Worm (Caenorhabditis elegans) whole organism, L4 larva: ENCODE data around the gene tbc-14.

Experiments
- D1046.2 ChIP-seq: fragments of 200-800 bp; sonication (Bioruptor generic); IDR thresholded peaks from 2 replicates; pipeline ENCODE4 v1.3.6; 2022; ENCODE audit warnings: missing genetic modification characterization, missing compliant biosample characterization
- F26F4.8 ChIP-seq: fragments of 200-800 bp; sonication (Bioruptor generic); conservative IDR thresholded peaks from 2 replicates; pipeline ENCODE4 v1.3.6; 2022; ENCODE audit warnings: missing genetic modification characterization, missing compliant biosample characterization
- F37D6.2 ChIP-seq: sonication (generic microtip); optimal IDR thresholded peaks from 2 replicates; lab custom pipeline; 2016; ENCODE audit warnings: mild to moderate bottlenecking, missing genetic modification characterization, missing compliant biosample characterization
- F49E8.2 ChIP-seq: sonication (generic microtip); optimal IDR thresholded peaks from 2 replicates; lab custom pipeline; 2016; ENCODE audit warnings: missing compliant biosample characterization, mild to moderate bottlenecking, missing genetic modification characterization, borderline replicate concordance
- T26A8.4 ChIP-seq: fragments of 200-800 bp; sonication (Bioruptor generic); IDR thresholded peaks from 2 replicates; pipeline ENCODE4 v1.3.6; 2022; ENCODE audit warnings: missing genetic modification characterization, missing compliant biosample characterization
- Y48G9A.11 ChIP-seq: fragments of 200-800 bp; sonication (Bioruptor generic); IDR thresholded peaks from 2 replicates; pipeline ENCODE4 v1.3.6; 2022; ENCODE audit warnings: missing genetic modification reagents, missing genetic modification characterization, missing compliant biosample characterization
- Y5F2A.4 ChIP-seq: fragments of 200-800 bp; sonication (Bioruptor generic); optimal IDR thresholded peaks from 2 replicates; lab custom pipeline; 2018; ENCODE audit warnings: mild to moderate bottlenecking, missing genetic modification characterization, missing compliant biosample characterization
- Y75B8A.6 ChIP-seq: fragments of 200-800 bp; sonication (Bioruptor generic); IDR thresholded peaks from 2 replicates; pipeline ENCODE4 v1.3.6; 2022; ENCODE audit warnings: missing genetic modification reagents, missing genetic modification characterization, missing compliant biosample characterization
- ZK337.2 ChIP-seq: fragments of 200-800 bp; sonication (Bioruptor generic); IDR thresholded peaks from 2 replicates; pipeline ENCODE4 v1.3.6; 2022; ENCODE audit warnings: missing genetic modification reagents, missing genetic modification characterization, missing compliant biosample characterization
- arid-1 ChIP-seq: fragments of 200-800 bp; sonication (Bioruptor generic); conservative IDR thresholded peaks from 2 replicates; pipeline ENCODE4 v1.3.6; 2022; ENCODE audit warnings: missing genetic modification reagents, missing genetic modification characterization, missing compliant biosample characterization
- attf-4 ChIP-seq: sonication (generic microtip); optimal IDR thresholded peaks from 3 replicates; lab custom pipeline; 2017; ENCODE audit warnings: missing biosample characterization, missing genetic modification characterization
- ceh-32 ChIP-seq: sonication (generic microtip); optimal IDR thresholded peaks from 2 replicates; lab custom pipeline; 2016; ENCODE audit warnings: mild to moderate bottlenecking, missing genetic modification characterization, missing compliant biosample characterization; ENCODE audit not compliant: poor library complexity
- ceh-62 ChIP-seq: sonication (generic microtip); optimal IDR thresholded peaks from 2 replicates; lab custom pipeline; 2017; ENCODE audit warnings: missing biosample characterization, missing genetic modification characterization
- ces-1 ChIP-seq: fragments of 150-350 bp; sonication (generic microtip); optimal IDR thresholded peaks from 4 replicates; lab custom pipeline; 2014; ENCODE audit warnings: missing biosample characterization, missing genetic modification reagents, missing genetic modification characterization
- ctbp-1 ChIP-seq: fragments of 200-800 bp; sonication (Bioruptor generic); IDR thresholded peaks from 2 replicates; pipeline ENCODE4 v1.3.6; 2022; ENCODE audit warnings: missing genetic modification reagents, missing genetic modification characterization, missing compliant biosample characterization
- daf-16 ChIP-seq, 3 experiments: sonication (generic microtip); optimal IDR thresholded peaks; 2 replicates each; lab custom pipeline; 2016 to 2017; ENCODE audit warnings: missing genetic modification characterization in 3 of 3, missing genetic modification reagents in 3 of 3, mild to moderate bottlenecking in 2 of 3, missing compliant biosample characterization in 2 of 3, missing biosample characterization in 1 of 3, moderate library complexity in 1 of 3
- duxl-1 ChIP-seq: sonication (generic microtip); optimal IDR thresholded peaks from 2 replicates; lab custom pipeline; 2016; ENCODE audit warnings: mild to moderate bottlenecking, missing genetic modification characterization, moderate library complexity, missing compliant biosample characterization; ENCODE audit not compliant: poor library complexity
- fkh-10 ChIP-seq: fragments of 150-350 bp; optimal IDR thresholded peaks from 2 replicates; lab custom pipeline; 2014; ENCODE audit warnings: missing biosample characterization, missing genetic modification reagents, missing genetic modification characterization
- fos-1 ChIP-seq: fragments of 150-350 bp; optimal IDR thresholded peaks from 2 replicates; lab custom pipeline; 2014; ENCODE audit warnings: missing biosample characterization, missing genetic modification characterization
- gei-8 ChIP-seq: fragments of 200-800 bp; sonication (Bioruptor generic); optimal IDR thresholded peaks from 2 replicates; lab custom pipeline; 2018; ENCODE audit warnings: mild to moderate bottlenecking, missing genetic modification characterization, missing compliant biosample characterization
- lin-1 ChIP-seq: fragments of 200-800 bp; sonication (Bioruptor generic); IDR thresholded peaks from 2 replicates; pipeline ENCODE4 v1.3.6; 2022; ENCODE audit warnings: missing genetic modification reagents, missing genetic modification characterization, missing compliant biosample characterization
- lin-39 ChIP-seq: fragments of 150-350 bp; optimal IDR thresholded peaks from 2 replicates; lab custom pipeline; 2014; ENCODE audit warnings: missing biosample characterization, missing genetic modification reagents, missing genetic modification characterization
- lir-3 ChIP-seq: sonication (generic microtip); optimal IDR thresholded peaks from 2 replicates; lab custom pipeline; 2016; ENCODE audit warnings: mild to moderate bottlenecking, missing genetic modification characterization, missing compliant biosample characterization
- madf-5 ChIP-seq, 2 experiments: fragments of 200-800 bp; sonication (Bioruptor generic); IDR thresholded peaks; 2 replicates each; pipeline ENCODE4 v1.3.6; 2022; ENCODE audit warnings: missing compliant biosample characterization in 2 of 2, missing genetic modification characterization in 2 of 2
- mdl-1 ChIP-seq, 2 experiments: fragments of 150-350 bp in 1 of 2; sonication (generic microtip) in 1 of 2; optimal IDR thresholded peaks; 2 replicates each; lab custom pipeline; 2014 to 2017; ENCODE audit warnings: missing biosample characterization in 2 of 2, missing genetic modification characterization in 2 of 2
- mdt-29 ChIP-seq: fragments of 200-800 bp; sonication (Bioruptor generic); IDR thresholded peaks from 2 replicates; pipeline ENCODE4 v1.3.6; 2022; ENCODE audit warnings: missing genetic modification reagents, missing genetic modification characterization, missing compliant biosample characterization
- mep-1 ChIP-seq: fragments of 150-350 bp; sonication (generic microtip); optimal IDR thresholded peaks from 3 replicates; lab custom pipeline; 2014; ENCODE audit warnings: missing biosample characterization, missing genetic modification characterization
- mxl-2 ChIP-seq: fragments of 200-800 bp; sonication (Bioruptor generic); conservative IDR thresholded peaks from 2 replicates; pipeline ENCODE4 v1.3.6; 2022; ENCODE audit warnings: missing genetic modification reagents, missing genetic modification characterization, missing compliant biosample characterization
- nhr-25 ChIP-seq: sonication (generic microtip); optimal IDR thresholded peaks from 2 replicates; lab custom pipeline; 2017; ENCODE audit warnings: missing genetic modification characterization, mild to moderate bottlenecking, missing compliant biosample characterization, antibody characterized with exemption, moderate library complexity, borderline replicate concordance; ENCODE audit not compliant: insufficient read depth
- nhr-28 ChIP-seq: fragments of 150-350 bp; optimal IDR thresholded peaks from 2 replicates; lab custom pipeline; 2014; ENCODE audit warnings: missing biosample characterization, missing genetic modification characterization
- nhr-41 ChIP-seq: fragments of 200-800 bp; sonication (Bioruptor generic); IDR thresholded peaks from 2 replicates; pipeline ENCODE4 v1.3.6; 2022; ENCODE audit warnings: missing genetic modification reagents, missing genetic modification characterization, missing compliant biosample characterization
- nhr-6 ChIP-seq: fragments of 150-350 bp; optimal IDR thresholded peaks from 2 replicates; lab custom pipeline; 2014; ENCODE audit warnings: missing biosample characterization, missing genetic modification characterization
- nhr-77 ChIP-seq: fragments of 150-350 bp; optimal IDR thresholded peaks from 2 replicates; lab custom pipeline; 2014; ENCODE audit warnings: missing biosample characterization, missing genetic modification characterization
- php-3 ChIP-seq: fragments of 200-800 bp; sonication (Bioruptor generic); IDR thresholded peaks from 2 replicates; pipeline ENCODE4 v1.3.6; 2022; ENCODE audit warnings: missing genetic modification reagents, missing genetic modification characterization, missing compliant biosample characterization
- rbr-2 ChIP-seq: sonication (generic microtip); optimal IDR thresholded peaks from 2 replicates; lab custom pipeline; 2016; ENCODE audit warnings: missing genotype, missing genetic modification characterization, missing compliant biosample characterization
- saeg-2 ChIP-seq: fragments of 200-800 bp; sonication (Bioruptor generic); IDR thresholded peaks from 2 replicates; pipeline ENCODE4 v1.3.6; 2022; ENCODE audit warnings: missing genetic modification reagents, missing genetic modification characterization, missing compliant biosample characterization
- sdz-12 ChIP-seq: fragments of 200-800 bp; sonication (Bioruptor generic); optimal IDR thresholded peaks from 2 replicates; lab custom pipeline; 2018; ENCODE audit warnings: mild to moderate bottlenecking, missing genetic modification characterization, missing compliant biosample characterization
- set-16 ChIP-seq: fragments of 200-800 bp; sonication (Bioruptor generic); IDR thresholded peaks from 2 replicates; pipeline ENCODE4 v1.3.6; 2022; ENCODE audit warnings: missing genetic modification reagents, missing genetic modification characterization, missing compliant biosample characterization
- snpc-1.2 ChIP-seq: fragments of 200-800 bp; sonication (Bioruptor generic); IDR thresholded peaks from 2 replicates; pipeline ENCODE4 v1.3.6; 2022; ENCODE audit warnings: missing genetic modification reagents, missing genetic modification characterization, missing compliant biosample characterization
- snpc-4 ChIP-seq: fragments of 150-350 bp; optimal IDR thresholded peaks from 2 replicates; lab custom pipeline; 2014; ENCODE audit warnings: missing biosample characterization, missing genetic modification characterization
- spr-1 ChIP-seq: sonication (generic microtip); optimal IDR thresholded peaks from 2 replicates; lab custom pipeline; 2016; ENCODE audit warnings: mild to moderate bottlenecking, missing genetic modification characterization, missing compliant biosample characterization
- tra-1 ChIP-seq: fragments of 200-800 bp; sonication (Bioruptor generic); IDR thresholded peaks from 2 replicates; pipeline ENCODE4 v1.3.6; 2022; ENCODE audit warnings: missing genetic modification reagents, missing genetic modification characterization, missing compliant biosample characterization
- zag-1 ChIP-seq: fragments of 150-350 bp; optimal IDR thresholded peaks from 2 replicates; lab custom pipeline; 2014; ENCODE audit warnings: missing biosample characterization, missing genetic modification characterization
- zfp-3 ChIP-seq: fragments of 200-800 bp; sonication (Bioruptor generic); conservative IDR thresholded peaks from 2 replicates; pipeline ENCODE4 v1.3.6; 2022; ENCODE audit warnings: missing genetic modification reagents, missing genetic modification characterization, missing compliant biosample characterization
- zip-2 ChIP-seq: fragments of 150-350 bp; optimal IDR thresholded peaks from 2 replicates; lab custom pipeline; 2014; ENCODE audit warnings: missing biosample characterization, missing genetic modification characterization

tbc-14 gene

ce11 chrII:13465381-13465838, 18.0 kb upstream of the tbc-14 start (continued):
- TF ChIP-seq nhr-28 (tag; lab: Kevin White, UChicago) (peak; percentile 87), rbr-2 (tag; lab: Kevin White, UChicago) (no peak), daf-16 (GFP tag; optimal IDR thresholded peaks at IDR 0.05; lab: Kevin White, UChicago) (no peak), daf-16 (tag; optimal IDR thresholded peaks at IDR 0.05; lab: Kevin White, UChicago) (peak; percentile 100), zag-1 (tag; lab: Kevin White, UChicago) (no peak), Y75B8A.6 (GFP tag; lab: Robert Waterston, UW) (no peak), Y48G9A.11 (GFP tag; lab: Robert Waterston, UW) (no peak), nhr-6 (tag; lab: Kevin White, UChicago) (peak; percentile 55), saeg-2 (GFP tag; lab: Robert Waterston, UW) (no peak), ces-1 (GFP tag; lab: Kevin White, UChicago) (no peak), F26F4.8 (GFP tag; lab: Robert Waterston, UW) (no peak), attf-4 (tag; lab: Kevin White, UChicago) (no peak), Y5F2A.4 (no peak), duxl-1 (tag; lab: Kevin White, UChicago) (no peak), ZK337.2 (GFP tag; lab: Robert Waterston, UW) (no peak)

- TF ChIP-seq lir-3 (tag; lab: Kevin White, UChicago), result no peak
- peak; percentile 49; the same call in 1 of the 2 replicates for TF ChIP-seq set-16 (GFP tag; lab: Robert Waterston, UW)
- TF ChIP-seq nhr-25 (tag; lab: Kevin White, UChicago), result peak; percentile 83
- no peak; the same call in 1 of the 2 replicates for TF ChIP-seq Y75B8A.6 (GFP tag; lab: Robert Waterston, UW)
- TF ChIP-seq gei-8 (GFP tag; lab: Kevin White, UChicago), result peak; percentile 89
- TF ChIP-seq F37D6.2 (tag; lab: Kevin White, UChicago), result no peak
- TF ChIP-seq snpc-1.2 (GFP tag; lab: Robert Waterston, UW), result peak; percentile 62; the same call in 1 of the 2 replicates
- peak; percentile 67 for TF ChIP-seq php-3 (GFP tag; lab: Robert Waterston, UW)
- TF ChIP-seq zip-2 (tag; lab: Kevin White, UChicago), result no peak
- TF ChIP-seq nhr-77 (tag; lab: Kevin White, UChicago), result peak; percentile 68
- peak; percentile 38 for TF ChIP-seq spr-1 (tag; lab: Kevin White, UChicago)
- TF ChIP-seq ceh-62 (tag; lab: Kevin White, UChicago), result no peak
- TF ChIP-seq tra-1 (GFP tag; lab: Robert Waterston, UW), result peak; percentile 83
- TF ChIP-seq mxl-2 (GFP tag; lab: Robert Waterston, UW), result peak; percentile 99
- TF ChIP-seq F49E8.2 (tag; lab: Kevin White, UChicago), result no peak
- TF ChIP-seq mep-1 (tag; lab: Kevin White, UChicago), result peak; percentile 70
- 0 out of 2 replicates have a peak, but pooled peaks have one; percentile 35 for TF ChIP-seq arid-1 (GFP tag; lab: Robert Waterston, UW)
- TF ChIP-seq madf-5 (GFP tag; IDR thresholded peaks at IDR 0.05; lab: Robert Waterston, UW), result 0 out of 4 replicates have a peak, but pooled peaks have one; percentile 15 to 22
- no peak for TF ChIP-seq nhr-41
- TF ChIP-seq duxl-1 (tag; lab: Kevin White, UChicago), result peak; percentile 33
- no peak for TF ChIP-seq ceh-32 (tag; lab: Kevin White, UChicago)
- peak; percentile 75; the same call in 1 of the 2 replicates for TF ChIP-seq saeg-2 (GFP tag; lab: Robert Waterston, UW)
- no peak for TF ChIP-seq fos-1
- no peak for TF ChIP-seq D1046.2 (GFP tag; lab: Robert Waterston, UW)
- no peak for TF ChIP-seq lin-39 (tag; lab: Kevin White, UChicago)
- TF ChIP-seq attf-4 (tag; lab: Kevin White, UChicago), result no peak
- no peak for TF ChIP-seq sdz-12 (GFP tag; lab: Kevin White, UChicago)
- 0 out of 2 replicates have a peak, but pooled peaks have one; percentile 31 for TF ChIP-seq zfp-3 (GFP tag; lab: Robert Waterston, UW)
- peak; percentile 58; the same call in 1 of the 2 replicates for TF ChIP-seq T26A8.4
- TF ChIP-seq rbr-2 (tag; lab: Kevin White, UChicago), result peak; percentile 37
- peak; percentile 58; the same call in 1 of the 2 replicates for TF ChIP-seq ctbp-1 (GFP tag; lab: Robert Waterston, UW)
- 0 out of 2 replicates have a peak, but pooled peaks have one; percentile 40 for TF ChIP-seq mdt-29 (GFP tag; lab: Robert Waterston, UW)
- peak; percentile 64 for TF ChIP-seq lin-1 (GFP tag; lab: Robert Waterston, UW)
- TF ChIP-seq mdl-1 (tag; optimal IDR thresholded peaks at IDR 0.05; lab: Kevin White, UChicago), result peak; percentile 54 to 84
- no peak for TF ChIP-seq snpc-4 (tag; lab: Kevin White, UChicago)
- no peak for TF ChIP-seq fkh-10 (GFP tag; lab: Kevin White, UChicago)
Measured at ce11 chrII:13461604-13462375, 14.4 kb upstream of the tbc-14 start.
